Fruit fly (Drosophila melanogaster): ENCODE measurements around the gene CG32085.
A peak's percentile ranks its signal among the peaks of the same experiment; 100 is the strongest.

The CG32085 gene

DNA sequence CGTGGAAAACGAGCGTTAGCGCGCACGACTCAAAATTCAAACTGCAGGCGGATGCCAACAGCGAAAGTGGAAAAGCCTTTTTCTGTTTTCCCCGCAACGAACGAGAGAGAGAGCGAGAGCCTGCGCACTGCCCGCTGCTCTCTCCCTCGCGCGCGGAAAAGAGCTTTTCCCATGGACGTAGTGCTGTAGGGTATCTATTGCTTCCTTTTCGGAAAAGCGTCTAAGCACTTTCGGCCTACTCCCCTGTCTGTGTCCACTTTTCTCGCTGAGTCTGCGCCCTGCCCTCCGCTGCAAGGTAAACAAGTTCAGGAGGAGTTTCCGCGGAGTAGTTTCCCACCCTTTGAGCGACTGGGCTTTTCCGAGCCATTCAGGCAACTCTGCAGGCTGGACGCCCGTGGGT lies at the start of gene CG32085 (continued):
- peak; percentile 9 for TF ChIP-seq sd (tag; optimal IDR thresholded peaks at IDR 0.05)
- TF ChIP-seq unc-4 (GFP tag; IDR thresholded peaks at IDR 0.05; ENCODE audit: partially characterized antibody) = no peak
- TF ChIP-seq CG17802 (tag; optimal IDR thresholded peaks at IDR 0.05) = no peak
- TF ChIP-seq Oaz (GFP tag; IDR thresholded peaks at IDR 0.05) = 0 out of 2 replicates have a peak, but pooled peaks have one; percentile 16
- TF ChIP-seq CG13894 (tag; optimal IDR thresholded peaks at IDR 0.05) = peak; percentile 75
- no peak for TF ChIP-seq fd3F (GFP tag; optimal IDR thresholded peaks at IDR 0.05)
- peak; percentile 28 for TF ChIP-seq CG9876 (GFP tag; optimal IDR thresholded peaks at IDR 0.05)
- TF ChIP-seq Lpt (GFP tag; optimal IDR thresholded peaks at IDR 0.05) = no peak
- TF ChIP-seq gcm (GFP tag; optimal IDR thresholded peaks at IDR 0.05) = no peak
- peak; percentile 60; the same call in 1 of the 2 replicates for TF ChIP-seq Ada2b (GFP tag; IDR thresholded peaks at IDR 0.05)
- no peak for TF ChIP-seq ro (GFP tag; IDR thresholded peaks at IDR 0.05)
- TF ChIP-seq Nf-YC (tag; optimal IDR thresholded peaks at IDR 0.05) = peak; percentile 39
- peak; percentile 5 for TF ChIP-seq sug (tag; optimal IDR thresholded peaks at IDR 0.05)
- peak; percentile 70; the same call in 1 of the 2 replicates for TF ChIP-seq CG16779 (GFP tag; IDR thresholded peaks at IDR 0.05)
- TF ChIP-seq pho (GFP tag; optimal IDR thresholded peaks at IDR 0.05) = peak; percentile 62
- TF ChIP-seq gsb (GFP tag; IDR thresholded peaks at IDR 0.05) = 0 out of 2 replicates have a peak, but pooled peaks have one; percentile 49
- TF ChIP-seq H2.0 (GFP tag; IDR thresholded peaks at IDR 0.05) = peak; percentile 36; the same call in 1 of the 2 replicates
- TF ChIP-seq tin (GFP tag; optimal IDR thresholded peaks at IDR 0.05) = peak; percentile 71
- TF ChIP-seq CG10565 (GFP tag; optimal IDR thresholded peaks at IDR 0.05) = no peak
- TF ChIP-seq maf-S (GFP tag; optimal IDR thresholded peaks at IDR 0.05) = peak; percentile 27
- TF ChIP-seq her (GFP tag; optimal IDR thresholded peaks at IDR 0.05) = peak; percentile 78
- TF ChIP-seq Pdp1 (GFP tag; optimal IDR thresholded peaks at IDR 0.05) = peak; percentile 31 to 53
- peak; percentile 4 for TF ChIP-seq CG1647 (GFP tag; optimal IDR thresholded peaks at IDR 0.05)
- TF ChIP-seq CG15479 (GFP tag; optimal IDR thresholded peaks at IDR 0.05) = no peak
- peak; percentile 34 for TF ChIP-seq CG2712 (tag; optimal IDR thresholded peaks at IDR 0.05)
- TF ChIP-seq CG1602 (GFP tag; optimal IDR thresholded peaks at IDR 0.05) = no peak
- peak; percentile 83 for TF ChIP-seq CG12769 (tag; optimal IDR thresholded peaks at IDR 0.05)
- TF ChIP-seq CG9215 (GFP tag; IDR thresholded peaks at IDR 0.05) = peak; percentile 48
- no peak for TF ChIP-seq CG17186 (GFP tag; optimal IDR thresholded peaks at IDR 0.05)
- TF ChIP-seq stc (GFP tag; IDR thresholded peaks at IDR 0.05) = peak; percentile 53; the same call in 1 of the 2 replicates
- TF ChIP-seq Sox102F (GFP tag; optimal IDR thresholded peaks at IDR 0.05) = no peak
- TF ChIP-seq ind (GFP tag; optimal IDR thresholded peaks at IDR 0.05) = peak; percentile 68
- no peak for TF ChIP-seq CG3995 (GFP tag; optimal IDR thresholded peaks at IDR 0.05)
- TF ChIP-seq fd64A (GFP tag; optimal IDR thresholded peaks at IDR 0.05) = no peak
- TF ChIP-seq CG6683 (GFP tag; optimal IDR thresholded peaks at IDR 0.05) = peak; percentile 44
- TF ChIP-seq tap (tag; optimal IDR thresholded peaks at IDR 0.05) = no peak
- no peak for TF ChIP-seq CG9797 (GFP tag; optimal IDR thresholded peaks at IDR 0.05)
- peak; percentile 15 for TF ChIP-seq CG12942 (GFP tag; optimal IDR thresholded peaks at IDR 0.05)
- no peak for TF ChIP-seq Sry-β (GFP tag; optimal IDR thresholded peaks at IDR 0.05)
- no peak for TF ChIP-seq zf30C (GFP tag; optimal IDR thresholded peaks at IDR 0.05)
- peak; percentile 83 for TF ChIP-seq sens (GFP tag)
- TF ChIP-seq Bgb (GFP tag; IDR thresholded peaks at IDR 0.05; ENCODE audit: partially characterized antibody) = no peak
- peak; percentile 9 for TF ChIP-seq CG13775 (GFP tag; optimal IDR thresholded peaks at IDR 0.05)
- peak; percentile 24 for TF ChIP-seq Side (GFP tag; optimal IDR thresholded peaks at IDR 0.05)
- TF ChIP-seq scrt (GFP tag; optimal IDR thresholded peaks at IDR 0.05) = peak; percentile 31
- TF ChIP-seq Chrac-16 (GFP tag; optimal IDR thresholded peaks at IDR 0.05) = no peak
- TF ChIP-seq twi (tag; optimal IDR thresholded peaks at IDR 0.05) = no peak
- TF ChIP-seq CG4404 (GFP tag; IDR thresholded peaks at IDR 0.05) = peak; percentile 42; the same call in 1 of the 2 replicates
- TF ChIP-seq CG10274 (GFP tag; optimal IDR thresholded peaks at IDR 0.05) = peak; percentile 37
- TF ChIP-seq salm (tag; optimal IDR thresholded peaks at IDR 0.05) = no peak
- TF ChIP-seq schlank (tag; optimal IDR thresholded peaks at IDR 0.05) = peak; percentile 67

Data from whole organism, embryonic.